Fruit fly (Drosophila melanogaster) whole organism, prepupa: Measurements from ENCODE around the gene CG45061.

Source experiments
- Blimp-1 ChIP-seq: fragments of 200-800 bp; sonication (Bioruptor generic); optimal IDR thresholded peaks from 3 replicates; lab custom pipeline; 2017; ENCODE audit warnings: missing biosample characterization, missing genetic modification characterization, mild to moderate bottlenecking, moderate library complexity, missing genetic modification reagents
- CG11294 ChIP-seq: fragments of 200-800 bp; sonication (Bioruptor generic); IDR thresholded peaks from 2 replicates; pipeline ENCODE4 v1.3.6; 2022; ENCODE audit warnings: missing biosample characterization, missing genetic modification characterization
- CG11762 ChIP-seq: fragments of 200-800 bp; sonication (Bioruptor generic); optimal IDR thresholded peaks from 3 replicates; lab custom pipeline; 2016; ENCODE audit warnings: missing biosample characterization, missing genetic modification characterization; ENCODE audit not compliant: insufficient read depth
- CG11902 ChIP-seq: fragments of 200-800 bp; sonication (Bioruptor generic); optimal IDR thresholded peaks from 3 replicates; lab custom pipeline; 2016; ENCODE audit warnings: missing biosample characterization, missing genetic modification characterization
- CG15336 ChIP-seq: fragments of 200-800 bp; sonication (Bioruptor generic); IDR thresholded peaks from 2 replicates; pipeline ENCODE4 v1.3.6; 2022; ENCODE audit warnings: missing biosample characterization, missing genetic modification characterization
- CG1621 ChIP-seq: fragments of 200-800 bp; sonication (Bioruptor generic); optimal IDR thresholded peaks from 3 replicates; lab custom pipeline; 2018; ENCODE audit warnings: missing biosample characterization, mild to moderate bottlenecking, missing genetic modification characterization
- CG3032 ChIP-seq: fragments of 200-800 bp; optimal IDR thresholded peaks from 2 replicates; lab custom pipeline; 2019; ENCODE audit warnings: missing biosample characterization, mild to moderate bottlenecking, missing genetic modification characterization, moderate library complexity
- CG32006 ChIP-seq: fragments of 200-800 bp; sonication (Bioruptor generic); optimal IDR thresholded peaks from 3 replicates; lab custom pipeline; 2017; ENCODE audit warnings: missing biosample characterization, mild to moderate bottlenecking, missing genetic modification characterization
- CG34406 ChIP-seq: fragments of 200-800 bp; sonication (Bioruptor generic); optimal IDR thresholded peaks from 3 replicates; lab custom pipeline; 2016; ENCODE audit warnings: missing biosample characterization, missing genetic modification characterization
- CG3919 ChIP-seq: fragments of 200-800 bp; sonication (Bioruptor generic); optimal IDR thresholded peaks from 3 replicates; lab custom pipeline; 2016; ENCODE audit warnings: missing biosample characterization, missing genetic modification characterization
- CG6276 ChIP-seq: fragments of 200-800 bp; sonication (Bioruptor generic); optimal IDR thresholded peaks from 2 replicates; lab custom pipeline; 2017; ENCODE audit warnings: missing biosample characterization, mild to moderate bottlenecking, missing genetic modification characterization
- CG6792 ChIP-seq: fragments of 200-800 bp; sonication (Bioruptor generic); optimal IDR thresholded peaks from 3 replicates; lab custom pipeline; 2016; ENCODE audit warnings: missing biosample characterization, missing genetic modification characterization
- CG6854 ChIP-seq: fragments of 200-800 bp; sonication (Bioruptor generic); optimal IDR thresholded peaks from 2 replicates; lab custom pipeline; 2017; ENCODE audit warnings: missing biosample characterization, mild to moderate bottlenecking, missing genetic modification characterization
- CG7368 ChIP-seq: fragments of 200-800 bp; sonication (Bioruptor generic); optimal IDR thresholded peaks from 3 replicates; lab custom pipeline; 2016; ENCODE audit warnings: missing biosample characterization, missing genetic modification characterization
- CG8119 ChIP-seq: fragments of 200-800 bp; sonication (Bioruptor generic); IDR thresholded peaks from 3 replicates; pipeline ENCODE4 v1.3.6; 2022; ENCODE audit warnings: missing biosample characterization, missing genetic modification characterization
- Eip78C ChIP-seq: fragments of 200-800 bp; sonication (Bioruptor generic); peaks from one replicate; lab custom pipeline; 2016; ENCODE audit warnings: missing biosample characterization, missing genetic modification characterization
- Ets96B ChIP-seq: fragments of 200-800 bp; optimal IDR thresholded peaks from 2 replicates; lab custom pipeline; 2019; ENCODE audit warnings: missing biosample characterization, mild to moderate bottlenecking, missing genetic modification characterization, moderate library complexity
- Hr38 ChIP-seq: sonication (Bioruptor generic); optimal IDR thresholded peaks from 2 replicates; lab custom pipeline; 2016; ENCODE audit warnings: missing biosample characterization, missing genetic modification characterization
- Hr39 ChIP-seq: fragments of 200-800 bp; sonication (Bioruptor generic); optimal IDR thresholded peaks from 2 replicates; lab custom pipeline; 2016; ENCODE audit warnings: missing biosample characterization, missing genetic modification characterization
- Lpt ChIP-seq: fragments of 200-800 bp; sonication (Bioruptor generic); optimal IDR thresholded peaks from 3 replicates; lab custom pipeline; 2016; ENCODE audit warnings: missing biosample characterization, missing genetic modification characterization
- Met ChIP-seq: fragments of 200-800 bp; sonication (Bioruptor generic); optimal IDR thresholded peaks from 3 replicates; lab custom pipeline; 2016; ENCODE audit warnings: missing biosample characterization, missing genetic modification characterization
- OdsH ChIP-seq: fragments of 200-800 bp; sonication (Bioruptor generic); optimal IDR thresholded peaks from 3 replicates; lab custom pipeline; 2016; ENCODE audit warnings: missing biosample characterization, missing genetic modification characterization
- achi ChIP-seq: fragments of 200-800 bp; sonication (Bioruptor generic); optimal IDR thresholded peaks from 3 replicates; lab custom pipeline; 2016; ENCODE audit warnings: missing biosample characterization, missing genetic modification characterization
- acj6 ChIP-seq: fragments of 200-800 bp; sonication (Bioruptor generic); optimal IDR thresholded peaks from 3 replicates; lab custom pipeline; 2016; ENCODE audit warnings: missing biosample characterization, missing genetic modification characterization
- dac ChIP-seq: fragments of 200-800 bp; sonication (Bioruptor generic); optimal IDR thresholded peaks from 2 replicates; lab custom pipeline; 2017; ENCODE audit warnings: missing biosample characterization, mild to moderate bottlenecking, missing genetic modification characterization
- eg ChIP-seq: fragments of 200-800 bp; sonication (Bioruptor generic); IDR thresholded peaks from 3 replicates; pipeline ENCODE4 v1.3.6; 2022; ENCODE audit warnings: missing biosample characterization, missing genetic modification characterization
- esn ChIP-seq: fragments of 200-800 bp; sonication (Bioruptor generic); optimal IDR thresholded peaks from 2 replicates; lab custom pipeline; 2016; ENCODE audit warnings: missing biosample characterization, mild to moderate bottlenecking, missing genetic modification characterization, moderate library complexity
- fd59A ChIP-seq: fragments of 200-800 bp; sonication (Bioruptor generic); optimal IDR thresholded peaks from 2 replicates; lab custom pipeline; 2017; ENCODE audit warnings: missing biosample characterization, mild to moderate bottlenecking, missing genetic modification characterization, missing genetic modification reagents
- fd85E ChIP-seq: fragments of 200-800 bp; sonication (Bioruptor generic); optimal IDR thresholded peaks from 3 replicates; lab custom pipeline; 2016; ENCODE audit warnings: missing biosample characterization, missing genetic modification characterization
- fkh ChIP-seq: fragments of 200-800 bp; sonication (Bioruptor generic); optimal IDR thresholded peaks from 3 replicates; lab custom pipeline; 2017; ENCODE audit warnings: missing biosample characterization, mild to moderate bottlenecking, missing genetic modification characterization, moderate library complexity
- lz ChIP-seq: fragments of 200-800 bp; sonication (Bioruptor generic); optimal IDR thresholded peaks from 3 replicates; lab custom pipeline; 2016; ENCODE audit warnings: missing biosample characterization, missing genetic modification characterization
- net ChIP-seq: fragments of 200-800 bp; sonication (Bioruptor generic); optimal IDR thresholded peaks from 3 replicates; lab custom pipeline; 2016; ENCODE audit warnings: missing biosample characterization, missing genetic modification characterization
- spab ChIP-seq: fragments of 200-800 bp; sonication (Bioruptor generic); optimal IDR thresholded peaks from 2 replicates; lab custom pipeline; 2017; ENCODE audit warnings: missing biosample characterization, mild to moderate bottlenecking, missing genetic modification characterization, missing genetic modification reagents
- ss ChIP-seq, 2 experiments: fragments of 200-800 bp; sonication (Bioruptor generic); optimal IDR thresholded peaks; 2 replicates in 1 of 2; 3 replicates in 1 of 2; lab custom pipeline; 2017 to 2018; ENCODE audit warnings: mild to moderate bottlenecking in 2 of 2, missing biosample characterization in 2 of 2, missing genetic modification characterization in 2 of 2, moderate library complexity in 1 of 2
- svp ChIP-seq: fragments of 200-800 bp; sonication (Bioruptor generic); peaks from one replicate; lab custom pipeline; 2016; ENCODE audit warnings: missing biosample characterization, missing genetic modification characterization
- topi ChIP-seq: fragments of 200-800 bp; sonication (Bioruptor generic); optimal IDR thresholded peaks from 3 replicates; lab custom pipeline; 2016; ENCODE audit warnings: missing biosample characterization, missing genetic modification characterization
- vri ChIP-seq: fragments of 200-800 bp; sonication (Bioruptor generic); optimal IDR thresholded peaks from 3 replicates; lab custom pipeline; 2016; ENCODE audit warnings: missing biosample characterization, mild to moderate bottlenecking, missing genetic modification characterization

CG45061 gene

DNA sequence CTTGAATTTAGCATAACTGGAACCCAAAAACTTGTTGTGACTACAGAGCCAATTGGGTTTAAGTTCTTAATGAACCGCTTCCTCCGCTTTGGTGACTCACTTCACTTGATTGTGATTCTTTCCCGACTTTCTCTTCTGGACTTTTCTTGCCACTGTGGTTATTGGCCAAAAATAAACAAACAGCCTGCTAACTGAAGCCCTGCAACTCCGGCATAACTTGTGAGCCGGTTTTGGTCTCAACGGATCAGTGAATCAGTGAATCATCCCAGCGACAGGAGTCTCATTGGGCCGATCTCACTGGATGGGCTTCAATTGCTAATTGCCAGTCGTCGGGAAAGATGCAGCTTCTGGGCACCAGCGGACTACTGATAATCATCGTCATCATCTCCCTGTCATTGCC, 11.4 kb upstream of the CG45061 start:
- TF ChIP-seq lz (GFP tag; lab: Kevin White, UChicago) (no peak), dac (GFP tag; lab: Kevin White, UChicago) (no peak), CG6854 (GFP tag; lab: Kevin White, UChicago) (peak; percentile 32), Blimp-1 (GFP tag; lab: Kevin White, UChicago) (peak; percentile 63), CG32006 (no peak), CG34406 (GFP tag; lab: Kevin White, UChicago) (no peak), acj6 (GFP tag; lab: Kevin White, UChicago) (no peak), OdsH (GFP tag; lab: Kevin White, UChicago) (no peak), svp (GFP tag; lab: Kevin White, UChicago) (peak; percentile 53)

dm6 chrX:9881746-9882145, 10.2 kb upstream of the CG45061 start, which contains the start of gene CG9689:
Gene CG9689 (plus strand): TSS chrX:9881953.
- TF ChIP-seq Lpt (peak; percentile 36), eg (GFP tag; lab: Robert Waterston, UW) (0 out of 3 replicates have a peak, but pooled peaks have one; percentile 20), CG11902 (GFP tag; lab: Kevin White, UChicago) (no peak), CG1621 (tag; lab: Kevin White, UChicago) (peak; percentile 24), CG3919 (GFP tag; lab: Kevin White, UChicago) (peak; percentile 9), CG6854 (GFP tag; lab: Kevin White, UChicago) (peak; percentile 1), topi (GFP tag; lab: Kevin White, UChicago) (no peak), CG15336 (peak; percentile 15; the same call in 1 of the 2 replicates), esn (GFP tag; lab: Kevin White, UChicago) (no peak), Eip78C (GFP tag; lab: Kevin White, UChicago) (peak; percentile 73)

DNA sequence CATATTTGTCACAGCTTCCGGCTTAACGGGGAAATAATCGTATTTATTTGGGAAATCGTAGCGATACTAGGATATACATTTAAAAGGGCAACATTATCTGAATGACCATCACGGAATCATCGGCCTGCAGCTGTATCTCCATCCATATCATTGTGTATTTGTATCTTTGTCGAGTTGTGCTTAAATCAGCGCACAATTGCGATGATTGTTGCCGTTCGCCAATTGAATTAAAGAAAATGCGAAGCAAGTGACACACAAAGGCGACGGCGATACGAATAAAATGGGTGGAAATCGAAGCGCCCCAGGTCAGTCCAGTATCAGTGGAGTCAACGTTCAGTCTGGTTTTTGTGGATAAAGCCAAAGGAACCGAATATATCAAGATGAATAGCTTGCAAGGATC, 8.1 kb upstream of the CG45061 start, which contains the start of gene CG9686:
Gene CG9686 (plus strand): TSS at position 301 of the 400 bp plus-strand sequence.
- TF ChIP-seq Eip78C (GFP tag; lab: Kevin White, UChicago) (peak; percentile 5), fd85E (no peak), CG3032 (tag; lab: Kevin White, UChicago) (no peak), Ets96B (tag; lab: Kevin White, UChicago) (no peak), svp (GFP tag; lab: Kevin White, UChicago) (peak; percentile 89)

- TF ChIP-seq svp (GFP tag; lab: Kevin White, UChicago) (peak; percentile 100), Eip78C (GFP tag; lab: Kevin White, UChicago) (peak; percentile 57), CG7368 (GFP tag; lab: Kevin White, UChicago) (no peak)
These were observed 6.6 kb upstream of the CG45061 start, which contains the start of gene CG1468 for dm6 chrX:9878125-9878524. Gene CG1468 (plus strand): TSS chrX:9878422.

DNA sequence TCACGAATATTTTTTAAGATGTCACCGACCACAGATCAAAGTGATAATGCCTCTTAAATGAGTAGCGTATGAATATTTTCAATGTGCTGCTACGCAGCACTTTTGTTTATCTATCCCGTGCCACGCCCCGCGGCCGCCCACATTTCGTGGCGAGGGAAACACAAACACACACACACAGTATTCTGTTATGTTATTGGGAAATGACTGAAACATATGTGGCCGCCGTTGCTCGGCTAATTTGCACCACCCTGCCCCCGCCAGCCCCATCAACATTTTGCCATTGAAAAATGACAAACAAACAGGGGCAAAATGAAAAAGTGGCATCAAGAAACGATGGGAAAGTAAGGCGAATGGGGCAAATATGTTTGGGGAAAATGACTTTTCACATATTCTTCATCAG, 5.7 kb upstream of the CG45061 start:
- TF ChIP-seq esn (GFP tag; lab: Kevin White, UChicago): no peak
- peak; percentile 40 for TF ChIP-seq svp (GFP tag; lab: Kevin White, UChicago)
- TF ChIP-seq, all 60 proteins: peak for 1

DNA sequence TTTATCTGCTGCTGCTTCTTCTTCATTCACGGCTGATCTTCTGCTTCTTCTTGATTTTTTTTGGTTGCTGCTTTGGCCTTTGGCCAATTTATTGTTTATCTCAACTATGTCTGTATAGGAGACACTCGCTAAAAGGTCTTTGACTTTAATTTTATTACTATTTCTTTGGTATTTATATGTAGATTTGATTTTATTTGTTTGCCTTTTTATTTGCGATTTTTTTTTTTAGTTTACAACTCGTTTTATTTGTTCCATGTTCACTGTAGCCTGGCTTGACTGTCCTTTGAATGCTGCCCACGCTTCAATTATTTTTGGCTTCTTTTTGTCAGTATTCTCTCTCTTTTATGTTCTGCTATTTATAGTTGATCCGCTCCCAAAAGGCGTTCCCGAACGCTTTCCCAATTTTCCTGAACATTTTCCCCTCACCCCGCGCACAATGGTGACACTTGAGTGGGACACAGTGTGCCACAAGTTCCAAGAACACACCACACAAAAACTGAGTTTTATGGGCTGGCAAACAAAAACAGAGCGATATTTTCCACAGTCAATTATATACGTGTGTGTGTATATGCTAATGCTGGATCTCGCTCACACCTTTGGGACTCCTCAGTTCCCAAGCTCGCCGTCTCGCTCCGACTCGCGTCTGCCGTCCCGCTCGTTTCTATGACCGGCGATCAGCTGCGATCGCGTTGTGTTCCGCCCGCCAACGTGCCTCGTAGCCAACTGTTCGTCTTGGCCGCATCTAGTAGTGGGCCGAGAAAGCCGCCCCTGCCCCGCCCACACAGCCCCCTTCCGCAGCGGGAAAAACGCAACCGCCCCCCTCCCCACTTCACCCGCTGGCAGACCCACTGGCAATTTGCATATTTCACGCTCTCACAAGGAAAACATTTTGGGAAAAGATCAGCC, 4.7 kb upstream of the CG45061 start, which contains the start of gene CG15247:
Gene CG15247 (minus strand): TSS at position 725 of the 906 bp plus-strand sequence.
- TF ChIP-seq lz (GFP tag; lab: Kevin White, UChicago): peak; percentile 2
- TF ChIP-seq CG1621 (tag; lab: Kevin White, UChicago): no peak
- TF ChIP-seq achi (GFP tag; lab: Kevin White, UChicago): no peak
- no peak for TF ChIP-seq CG11762
- no peak for TF ChIP-seq CG6792 (GFP tag; lab: Kevin White, UChicago)
- TF ChIP-seq fkh (GFP tag; lab: Kevin White, UChicago): peak; percentile 9
- TF ChIP-seq Eip78C (GFP tag; lab: Kevin White, UChicago): peak; percentile 66
- no peak for TF ChIP-seq vri (GFP tag; lab: Kevin White, UChicago)
- TF ChIP-seq net: no peak
- TF ChIP-seq fd59A (GFP tag; lab: Kevin White, UChicago): no peak
- TF ChIP-seq topi (GFP tag; lab: Kevin White, UChicago): peak; percentile 20
- peak; percentile 12 for TF ChIP-seq OdsH (GFP tag; lab: Kevin White, UChicago)
- peak; percentile 55 for TF ChIP-seq CG11294 (GFP tag; lab: Robert Waterston, UW)
- peak; percentile 45; the same call in 1 of the 3 replicates for TF ChIP-seq CG8119 (GFP tag; lab: Robert Waterston, UW)
- peak; percentile 46 for TF ChIP-seq CG6276 (GFP tag; lab: Kevin White, UChicago)
- TF ChIP-seq ss (GFP tag; optimal IDR thresholded peaks at IDR 0.05; lab: Kevin White, UChicago): no peak
- no peak for TF ChIP-seq Hr38 (GFP tag; lab: Kevin White, UChicago)
- TF ChIP-seq spab (GFP tag; lab: Kevin White, UChicago): no peak
- peak; percentile 33 for TF ChIP-seq Met
- TF ChIP-seq Hr39 (GFP tag; lab: Kevin White, UChicago): peak; percentile 39
- TF ChIP-seq esn (GFP tag; lab: Kevin White, UChicago): peak; percentile 10
- peak; percentile 77 for TF ChIP-seq svp (GFP tag; lab: Kevin White, UChicago)
- TF ChIP-seq CG32006: peak; percentile 56
- peak; percentile 73 for TF ChIP-seq CG15336
